Worm (Caenorhabditis elegans) whole organism, early embryonic: ENCODE measurements around the gene fbxa-184.
A peak's percentile ranks its signal among the peaks of the same experiment; 100 is the strongest.
"Not testable (repeated sequence)": the region's sequence is repeated elsewhere in the genome, so short reads cannot be mapped to it uniquely, and the experiment has no call there.

Experiments
- B0310.2 ChIP-seq: sonication (generic microtip); optimal IDR thresholded peaks from 2 replicates; lab custom pipeline; 2016; ENCODE audit warnings: mild to moderate bottlenecking, missing genetic modification characterization, missing compliant biosample characterization
- F13C5.2 ChIP-seq: sonication (generic microtip); optimal IDR thresholded peaks from 2 replicates; lab custom pipeline; 2017; ENCODE audit warnings: mild to moderate bottlenecking, missing genetic modification characterization, inconsistent platforms, missing compliant biosample characterization
- aly-1 ChIP-seq: sonication (generic microtip); optimal IDR thresholded peaks from 2 replicates; lab custom pipeline; 2016; ENCODE audit warnings: missing genetic modification characterization, missing compliant biosample characterization
- ama-1 ChIP-seq: fragments of 150-350 bp; optimal IDR thresholded peaks from 2 replicates; lab custom pipeline; 2014
- ceh-13 ChIP-seq: fragments of 200-800 bp; sonication (Bioruptor generic); optimal IDR thresholded peaks from 2 replicates; lab custom pipeline; 2018; ENCODE audit warnings: mild to moderate bottlenecking, missing genetic modification characterization, missing compliant biosample characterization
- ceh-36 ChIP-seq: sonication (generic microtip); optimal IDR thresholded peaks from 2 replicates; lab custom pipeline; 2016; ENCODE audit warnings: missing genetic modification characterization, inconsistent platforms, missing compliant biosample characterization
- ets-7 ChIP-seq: sonication (generic microtip); optimal IDR thresholded peaks from 2 replicates; lab custom pipeline; 2016; ENCODE audit warnings: missing genotype, missing genetic modification characterization, missing compliant biosample characterization
- flt-1 ChIP-seq: fragments of 200-800 bp; sonication (Bioruptor generic); IDR thresholded peaks from 2 replicates; pipeline ENCODE4 v1.3.6; 2022; ENCODE audit warnings: missing genetic modification characterization, missing compliant biosample characterization
- hmbx-1 ChIP-seq: sonication (generic microtip); optimal IDR thresholded peaks from 2 replicates; lab custom pipeline; 2016; ENCODE audit warnings: mild to moderate bottlenecking, missing genetic modification characterization, missing compliant biosample characterization
- hmg-4 ChIP-seq: fragments of 200-800 bp; sonication (Bioruptor generic); optimal IDR thresholded peaks from 2 replicates; lab custom pipeline; 2018; ENCODE audit warnings: mild to moderate bottlenecking, missing genetic modification characterization, missing compliant biosample characterization
- hnd-1 ChIP-seq: sonication (generic microtip); optimal IDR thresholded peaks from 2 replicates; lab custom pipeline; 2016; ENCODE audit warnings: missing genetic modification characterization, missing compliant biosample characterization
- pes-1 ChIP-seq: fragments of 200-800 bp; sonication (Bioruptor generic); IDR thresholded peaks from 2 replicates; pipeline ENCODE4 v1.3.6; 2022; ENCODE audit warnings: missing genetic modification reagents, missing genetic modification characterization, missing compliant biosample characterization
- scrt-1 ChIP-seq: fragments of 200-800 bp; sonication (Bioruptor generic); IDR thresholded peaks from 2 replicates; pipeline ENCODE4 v1.3.6; 2022; ENCODE audit warnings: missing genetic modification characterization, missing compliant biosample characterization
- sea-1 ChIP-seq: fragments of 200-800 bp; sonication (Bioruptor generic); conservative IDR thresholded peaks from 2 replicates; pipeline ENCODE4 v1.3.6; 2022; ENCODE audit warnings: missing genetic modification characterization, missing compliant biosample characterization
- tbx-11 ChIP-seq: fragments of 200-800 bp; sonication (Bioruptor generic); IDR thresholded peaks from 2 replicates; pipeline ENCODE4 v1.3.6; 2022; ENCODE audit warnings: missing genetic modification characterization, missing compliant biosample characterization
- tbx-37 ChIP-seq: fragments of 200-800 bp; sonication (Bioruptor generic); conservative IDR thresholded peaks from 2 replicates; pipeline ENCODE4 v1.3.6; 2022; ENCODE audit warnings: missing genetic modification reagents, missing genetic modification characterization, missing compliant biosample characterization
- tra-4 ChIP-seq: sonication (generic microtip); optimal IDR thresholded peaks from 2 replicates; lab custom pipeline; 2017; ENCODE audit warnings: missing genetic modification characterization, missing compliant biosample characterization

The fbxa-184 gene

ce11 chrII:1709959-1710358 lies at the start of gene fbxa-184:
Gene fbxa-184, plus strand, starts transcription at chrII:1710259.
- TF ChIP-seq ama-1 (lab: Kevin White, UChicago): no peak
- no peak for TF ChIP-seq ceh-36 (tag; lab: Kevin White, UChicago)
- no peak for TF ChIP-seq scrt-1 (GFP tag; lab: Robert Waterston, UW)
- no peak for TF ChIP-seq tbx-37
- TF ChIP-seq B0310.2 (tag; lab: Kevin White, UChicago): no peak
- no peak for TF ChIP-seq F13C5.2 (tag; lab: Kevin White, UChicago)
- no peak for TF ChIP-seq flt-1 (GFP tag; lab: Robert Waterston, UW)
- no peak for TF ChIP-seq aly-1 (tag; lab: Kevin White, UChicago)
- TF ChIP-seq tbx-11 (GFP tag; lab: Robert Waterston, UW): no peak
- TF ChIP-seq sea-1 (GFP tag; lab: Robert Waterston, UW): no peak
- TF ChIP-seq hmbx-1: no peak
- no peak for TF ChIP-seq hnd-1 (tag; lab: Kevin White, UChicago)
- no peak for TF ChIP-seq hmg-4 (GFP tag; lab: Kevin White, UChicago)
- no peak for TF ChIP-seq ets-7 (tag; lab: Kevin White, UChicago)
- no peak for TF ChIP-seq ceh-13 (GFP tag; lab: Kevin White, UChicago)
- TF ChIP-seq tra-4 (tag; lab: Kevin White, UChicago): no peak
- TF ChIP-seq pes-1 (GFP tag; lab: Robert Waterston, UW): no peak

ce11 chrII:1660888-1661287 lies 49.2 kb upstream of the fbxa-184 start, which contains the start of gene ZC204.13:
Gene ZC204.13, minus strand, starts transcription at chrII:1660988.
- not testable (repeated sequence) for TF ChIP-seq flt-1 (GFP tag; lab: Robert Waterston, UW); tbx-11 (GFP tag; lab: Robert Waterston, UW); F13C5.2 (tag; lab: Kevin White, UChicago)

- TF ChIP-seq sea-1 (GFP tag; lab: Robert Waterston, UW) (no peak), ama-1 (lab: Kevin White, UChicago) (no peak), ets-7 (tag; lab: Kevin White, UChicago) (no peak), hmbx-1 (no peak), tbx-11 (GFP tag; lab: Robert Waterston, UW) (no peak), aly-1 (tag; lab: Kevin White, UChicago) (no peak), hmg-4 (GFP tag; lab: Kevin White, UChicago) (no peak), tra-4 (tag; lab: Kevin White, UChicago) (no peak)
Observed at ce11 chrII:1662881-1663280, 47.2 kb upstream of the fbxa-184 start, which contains the start of gene ZC204.14. Gene ZC204.14, minus strand, starts transcription at chrII:1662949.

- TF ChIP-seq hmg-4 (GFP tag; lab: Kevin White, UChicago) (peak; percentile 16), tra-4 (tag; lab: Kevin White, UChicago) (no peak)
Observed at ce11 chrII:1663516-1663915, 46.5 kb upstream of the fbxa-184 start, which contains the start of gene duxl-1. Gene duxl-1, plus strand, starts transcription at chrII:1663699.

ce11 chrII:1666025-1666424 lies 44.0 kb upstream of the fbxa-184 start, which contains the start of gene srlf-29:
Gene srlf-29, plus strand, starts transcription at chrII:1666325.
- TF ChIP-seq scrt-1 (GFP tag; lab: Robert Waterston, UW): no peak

- TF ChIP-seq hmbx-1 (no peak), B0310.2 (tag; lab: Kevin White, UChicago) (no peak), pes-1 (GFP tag; lab: Robert Waterston, UW) (no peak), hnd-1 (tag; lab: Kevin White, UChicago) (no peak), flt-1 (GFP tag; lab: Robert Waterston, UW) (no peak), ama-1 (lab: Kevin White, UChicago) (no peak)
Observed at ce11 chrII:1668913-1669312, 41.1 kb upstream of the fbxa-184 start, which contains the start of gene srw-97. Gene srw-97, minus strand, starts transcription at chrII:1669013.

- no peak for TF ChIP-seq ama-1 (lab: Kevin White, UChicago)
- no peak for TF ChIP-seq aly-1 (tag; lab: Kevin White, UChicago)
- TF ChIP-seq tbx-37: no peak
- no peak for TF ChIP-seq hmg-4 (GFP tag; lab: Kevin White, UChicago)
- TF ChIP-seq tbx-11 (GFP tag; lab: Robert Waterston, UW): no peak
- no peak for TF ChIP-seq hmbx-1
- TF ChIP-seq hnd-1 (tag; lab: Kevin White, UChicago): no peak
- TF ChIP-seq F13C5.2 (tag; lab: Kevin White, UChicago): no peak
- TF ChIP-seq ceh-13 (GFP tag; lab: Kevin White, UChicago): no peak
- TF ChIP-seq ceh-36 (tag; lab: Kevin White, UChicago): no peak
- TF ChIP-seq B0310.2 (tag; lab: Kevin White, UChicago): no peak
- no peak for TF ChIP-seq scrt-1 (GFP tag; lab: Robert Waterston, UW)
- no peak for TF ChIP-seq flt-1 (GFP tag; lab: Robert Waterston, UW)
- no peak for TF ChIP-seq sea-1 (GFP tag; lab: Robert Waterston, UW)
- no peak for TF ChIP-seq ets-7 (tag; lab: Kevin White, UChicago)
- TF ChIP-seq tra-4 (tag; lab: Kevin White, UChicago): no peak
- no peak for TF ChIP-seq pes-1 (GFP tag; lab: Robert Waterston, UW)
Observed at ce11 chrII:1670260-1670879, 39.7 kb upstream of the fbxa-184 start, which contains the start of gene nhx-6. Gene nhx-6, plus strand, starts transcription at chrII:1670829.

- no peak for TF ChIP-seq F13C5.2 (tag; lab: Kevin White, UChicago)
- no peak for TF ChIP-seq sea-1 (GFP tag; lab: Robert Waterston, UW)
- no peak for TF ChIP-seq tbx-11 (GFP tag; lab: Robert Waterston, UW)
- no peak for TF ChIP-seq scrt-1 (GFP tag; lab: Robert Waterston, UW)
- TF ChIP-seq B0310.2 (tag; lab: Kevin White, UChicago): no peak
- TF ChIP-seq hmbx-1: no peak
- TF ChIP-seq hnd-1 (tag; lab: Kevin White, UChicago): no peak
- no peak for TF ChIP-seq tra-4 (tag; lab: Kevin White, UChicago)
- TF ChIP-seq ets-7 (tag; lab: Kevin White, UChicago): no peak
- TF ChIP-seq hmg-4 (GFP tag; lab: Kevin White, UChicago): no peak
- no peak for TF ChIP-seq aly-1 (tag; lab: Kevin White, UChicago)
- no peak for TF ChIP-seq pes-1 (GFP tag; lab: Robert Waterston, UW)
Observed at ce11 chrII:1670985-1671384, 39.1 kb upstream of the fbxa-184 start.
